Worm (Caenorhabditis elegans) whole organism, dauer: ENCODE measurements around the gene K09C6.9.
"Not testable (repeated sequence)": the region's sequence is repeated elsewhere in the genome, so short reads cannot be mapped to it uniquely, and the experiment has no call there.

ENCODE experiments used
- unc-62 ChIP-seq: sonication (generic microtip); optimal IDR thresholded peaks from 2 replicates; lab custom pipeline; 2017; ENCODE audit warnings: missing biosample characterization, missing genetic modification reagents, missing genetic modification characterization

Gene K09C6.9

DNA sequence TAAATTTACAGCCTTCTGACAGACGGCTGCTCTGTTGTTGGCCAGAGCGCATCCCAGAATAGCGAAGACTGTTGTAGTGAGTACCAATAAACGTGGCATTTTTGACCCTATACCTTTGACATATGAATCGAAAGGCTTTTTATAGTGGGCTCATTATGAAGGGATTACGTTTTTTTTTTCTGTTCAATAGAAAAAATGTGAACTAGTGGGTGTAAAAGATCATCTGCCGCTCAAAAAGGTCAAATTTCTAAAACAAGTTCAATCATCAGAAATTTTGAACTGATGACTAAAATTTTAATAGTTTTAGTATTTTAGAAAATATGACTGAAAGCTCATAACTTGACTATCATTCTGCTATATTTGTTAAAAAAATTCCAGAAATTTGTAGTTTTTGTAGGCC lies at the start of gene K09C6.9:
TSS of gene K09C6.9 (minus strand) at position 101 of the 400 bp plus-strand sequence.
- TF ChIP-seq unc-62 (GFP tag; lab: Kevin White, UChicago) = no peak

DNA sequence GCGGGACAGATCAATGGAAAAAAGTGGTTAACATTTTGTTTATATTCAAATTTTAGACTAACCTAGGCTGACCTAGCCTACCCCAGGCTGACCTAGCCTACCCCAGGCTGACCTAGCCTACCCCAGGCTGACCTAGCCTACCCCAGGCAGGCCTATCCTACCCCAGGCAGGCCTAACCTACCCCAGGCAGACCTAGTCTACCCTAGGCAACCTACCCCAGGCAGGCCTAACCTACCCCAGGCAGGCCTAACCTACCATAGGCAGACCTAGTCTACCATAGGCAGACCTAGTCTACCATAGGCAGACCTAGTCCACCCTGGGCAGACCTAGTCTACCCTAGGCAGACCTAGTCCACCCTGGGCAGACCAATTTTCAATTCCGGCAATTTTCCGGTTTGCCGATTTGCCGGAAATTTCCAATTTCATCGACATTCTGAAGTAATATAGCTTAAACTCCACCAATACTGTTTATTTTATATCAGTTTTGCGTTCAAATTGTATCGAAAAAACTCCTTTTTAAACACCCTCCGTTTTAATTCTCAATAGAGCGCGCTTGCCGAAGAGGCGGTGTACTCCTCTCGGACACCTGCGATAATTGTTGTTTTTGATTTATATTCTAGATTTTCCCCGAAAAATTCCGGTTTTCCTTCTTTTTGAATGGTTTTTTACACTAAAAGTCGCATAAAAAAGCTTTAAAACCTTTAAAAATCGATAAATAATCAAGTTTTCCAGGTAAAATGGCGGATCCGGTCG lies 49.5 kb upstream of the K09C6.9 start, which contains the start of gene trm-2A:
TSS of gene trm-2A (plus strand) at position 732 of the 752 bp plus-strand sequence.
- TF ChIP-seq unc-62 (GFP tag; lab: Kevin White, UChicago) = no peak

- no peak for TF ChIP-seq unc-62 (GFP tag; lab: Kevin White, UChicago)
Measured at ce11 chrV:903460-903859, 48.6 kb upstream of the K09C6.9 start, which contains the start of gene fmo-5. TSS of gene fmo-5 (minus strand) at chrV:903665.

- TF ChIP-seq unc-62 (GFP tag; lab: Kevin White, UChicago) = no peak
Measured at ce11 chrV:899087-899486, 44.2 kb upstream of the K09C6.9 start, which contains the start of gene nas-32. TSS of gene nas-32 (minus strand) at chrV:899187.

DNA sequence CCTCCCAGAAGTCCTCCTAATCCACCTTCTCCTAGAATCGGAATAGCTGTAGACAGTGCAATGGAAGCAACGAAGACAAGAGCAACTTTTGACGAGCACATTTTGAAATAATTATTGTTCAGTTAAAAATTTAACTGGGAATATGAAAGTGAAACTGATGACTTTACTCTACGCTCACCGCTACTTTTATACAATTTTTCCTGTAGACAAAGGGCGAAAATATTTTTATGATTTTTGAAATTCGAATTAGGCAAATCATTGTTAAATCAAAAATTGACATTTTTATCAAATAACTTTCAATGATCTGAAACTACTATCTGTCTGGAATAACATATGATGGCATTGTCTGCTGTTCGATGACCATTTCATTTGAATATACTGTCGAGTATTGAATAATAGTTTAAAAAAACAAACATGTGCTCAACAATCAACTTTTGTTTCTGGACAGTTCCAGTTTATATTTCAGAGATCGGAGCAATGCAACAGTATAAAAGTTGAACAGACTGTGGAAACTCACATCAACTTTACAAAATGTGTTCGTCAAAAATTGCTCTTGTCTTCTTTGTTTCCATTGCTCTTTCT lies 38.7 kb upstream of the K09C6.9 start, which contains the start of the genes srlf-23 and srlf-20:
TSS of gene srlf-23 (minus strand) at position 101 of the 582 bp plus-strand sequence.
TSS of gene srlf-20 (plus strand) at position 532 of the 582 bp plus-strand sequence.
- TF ChIP-seq unc-62 (GFP tag; lab: Kevin White, UChicago) = no peak

ce11 chrV:890835-891234 lies 36.0 kb upstream of the K09C6.9 start, which contains the start of gene srlf-22:
TSS of gene srlf-22 (plus strand) at chrV:891135.
- TF ChIP-seq unc-62 (GFP tag; lab: Kevin White, UChicago) = not testable (repeated sequence)

- TF ChIP-seq unc-62 (GFP tag; lab: Kevin White, UChicago) = no peak
Measured at ce11 chrV:890423-890822, 35.6 kb upstream of the K09C6.9 start, which contains the start of gene srlf-21. TSS of gene srlf-21 (minus strand) at chrV:890523.

DNA sequence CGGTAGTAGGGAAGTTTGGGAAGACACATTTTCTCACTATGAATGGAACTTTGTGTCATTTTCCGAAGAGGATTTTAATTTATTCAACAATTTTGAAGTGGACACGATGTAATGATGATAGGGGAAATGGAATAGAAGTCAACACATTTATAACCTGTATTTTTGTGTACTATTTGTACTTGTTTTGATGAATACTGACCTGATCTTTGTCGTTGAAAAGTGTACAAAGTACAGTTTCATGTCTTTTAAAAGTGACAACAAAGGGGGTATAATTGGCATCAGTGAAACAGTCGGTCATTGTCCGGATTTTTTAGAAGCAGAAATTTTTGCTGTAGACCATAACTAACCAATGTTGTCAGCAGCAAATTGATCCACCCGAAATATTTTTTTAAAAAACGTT lies 34.4 kb upstream of the K09C6.9 start, which contains the start of gene T02B11.6:
TSS of gene T02B11.6 (minus strand) at position 101 of the 400 bp plus-strand sequence.
- no peak for TF ChIP-seq unc-62 (GFP tag; lab: Kevin White, UChicago)

ce11 chrV:884324-884723 lies 29.5 kb upstream of the K09C6.9 start, which contains the start of gene srj-38:
TSS of gene srj-38 (minus strand) at chrV:884424.
- no peak for TF ChIP-seq unc-62 (GFP tag; lab: Kevin White, UChicago)

DNA sequence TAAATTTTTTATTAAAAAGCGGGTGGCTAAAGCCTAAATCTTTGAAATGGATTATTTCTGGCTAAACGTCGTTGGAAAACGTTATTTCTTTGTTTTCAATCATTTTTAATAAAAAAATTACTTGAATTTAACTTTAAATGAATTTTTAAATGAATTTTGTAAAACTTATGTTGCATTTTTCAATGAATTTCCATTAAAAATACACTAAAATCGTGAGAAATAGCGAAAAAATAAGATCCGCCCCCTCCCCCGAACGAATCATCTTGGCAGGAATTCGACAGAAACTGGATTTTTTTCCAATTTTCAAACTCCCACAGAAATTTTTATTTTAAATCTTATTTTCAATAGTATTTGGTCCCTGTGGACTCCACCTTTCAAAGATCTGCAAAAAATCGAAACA lies 24.3 kb upstream of the K09C6.9 start, which contains the start of gene srg-53:
TSS of gene srg-53 (plus strand) at position 301 of the 400 bp plus-strand sequence.
- TF ChIP-seq unc-62 (GFP tag; lab: Kevin White, UChicago) = no peak

- TF ChIP-seq unc-62 (GFP tag; lab: Kevin White, UChicago) = no peak
Measured at ce11 chrV:878567-878966, 23.7 kb upstream of the K09C6.9 start, which contains the start of gene T02B11.8. TSS of gene T02B11.8 (minus strand) at chrV:878667.

DNA sequence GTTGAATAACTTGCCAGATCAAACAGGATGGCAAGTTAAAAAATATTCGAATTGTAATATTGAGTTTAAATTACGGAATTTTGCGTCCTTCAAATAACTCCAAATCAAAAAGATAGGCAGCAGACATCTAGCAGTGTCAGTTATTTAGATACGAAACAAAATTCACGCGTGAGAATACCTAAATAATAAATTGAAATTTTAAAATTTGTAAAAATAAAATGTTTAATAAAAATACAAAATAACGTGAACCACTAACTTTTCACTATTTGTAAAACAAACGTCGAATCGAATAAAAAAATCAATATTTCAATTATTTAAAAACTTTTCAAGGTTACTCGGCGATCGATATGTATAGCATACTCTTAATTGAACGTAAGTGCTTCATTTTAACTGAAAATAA lies 21.1 kb upstream of the K09C6.9 start, which contains the start of gene T02B11.9:
TSS of gene T02B11.9 (plus strand) at position 301 of the 400 bp plus-strand sequence.
- no peak for TF ChIP-seq unc-62 (GFP tag; lab: Kevin White, UChicago)

DNA sequence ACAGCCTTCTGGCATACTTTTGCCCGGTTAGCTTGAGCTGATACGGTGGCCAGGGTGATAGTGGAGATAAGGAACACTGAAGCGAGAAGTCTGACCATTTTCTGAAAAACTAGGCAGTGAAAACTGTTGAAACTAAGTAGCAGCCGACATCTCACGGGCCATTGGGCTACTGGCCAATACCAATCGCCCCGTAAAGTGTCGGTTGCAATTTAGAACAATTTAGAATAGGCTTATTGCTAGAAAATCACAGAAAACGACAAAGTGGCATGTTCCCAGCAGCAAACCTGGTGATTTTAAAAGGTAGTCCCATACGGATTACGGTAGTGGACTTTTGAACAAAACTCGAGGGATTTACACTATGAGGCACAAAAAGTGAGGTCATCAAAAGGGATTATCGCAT lies 16.2 kb upstream of the K09C6.9 start, which contains the start of gene T02B11.4:
TSS of gene T02B11.4 (minus strand) at position 101 of the 400 bp plus-strand sequence.
- no peak for TF ChIP-seq unc-62 (GFP tag; lab: Kevin White, UChicago)

- TF ChIP-seq unc-62 (GFP tag; lab: Kevin White, UChicago) = no peak
Measured at ce11 chrV:866729-867128, 11.9 kb upstream of the K09C6.9 start, which contains the start of gene T02B11.3. TSS of gene T02B11.3 (minus strand) at chrV:866829.

DNA sequence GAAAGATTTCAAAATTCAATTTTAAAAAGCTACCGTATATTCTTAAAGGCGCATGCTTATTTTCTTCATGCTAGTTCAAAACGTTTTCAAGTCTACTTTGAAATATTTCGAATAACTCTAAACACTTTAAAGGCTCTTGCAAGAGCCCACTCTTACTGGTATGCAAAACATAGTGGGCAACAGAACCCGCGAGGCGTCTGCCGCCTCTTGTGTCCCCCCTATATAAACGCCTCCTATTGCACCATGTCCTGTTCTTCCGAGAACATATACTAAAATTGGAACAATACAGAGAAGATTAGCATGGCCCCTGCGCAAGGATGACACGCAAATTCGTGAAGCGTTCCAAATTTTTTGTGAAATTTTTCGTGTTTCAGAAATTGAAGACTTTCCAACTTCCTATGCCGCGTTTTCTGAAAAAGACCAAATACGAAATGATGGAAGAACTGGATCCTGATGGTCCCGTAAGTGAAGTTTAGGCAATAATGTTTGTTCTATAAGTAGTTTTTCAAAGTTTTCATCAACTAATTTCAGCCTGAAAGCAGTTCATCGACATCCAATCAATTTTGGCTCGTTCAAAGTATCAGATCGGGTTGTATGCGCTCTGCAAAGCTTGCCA lies 4.1 kb upstream of the K09C6.9 start:
- TF ChIP-seq unc-62 (GFP tag; lab: Kevin White, UChicago) = no peak
